Worm (Caenorhabditis elegans) whole organism, early embryonic: ENCODE results near the gene C18C4.7.

Source experiments
- ama-1 ChIP-seq: fragments of 150-350 bp; optimal IDR thresholded peaks from 2 replicates; lab custom pipeline; 2014
- ceh-13 ChIP-seq: fragments of 200-800 bp; sonication (Bioruptor generic); optimal IDR thresholded peaks from 2 replicates; lab custom pipeline; 2018; ENCODE audit warnings: mild to moderate bottlenecking, missing genetic modification characterization, missing compliant biosample characterization
- pes-1 ChIP-seq: fragments of 200-800 bp; sonication (Bioruptor generic); IDR thresholded peaks from 2 replicates; pipeline ENCODE4 v1.3.6; 2022; ENCODE audit warnings: missing genetic modification reagents, missing genetic modification characterization, missing compliant biosample characterization
- scrt-1 ChIP-seq: fragments of 200-800 bp; sonication (Bioruptor generic); IDR thresholded peaks from 2 replicates; pipeline ENCODE4 v1.3.6; 2022; ENCODE audit warnings: missing genetic modification characterization, missing compliant biosample characterization
- sea-1 ChIP-seq: fragments of 200-800 bp; sonication (Bioruptor generic); conservative IDR thresholded peaks from 2 replicates; pipeline ENCODE4 v1.3.6; 2022; ENCODE audit warnings: missing genetic modification characterization, missing compliant biosample characterization

ce11 chrV:5523260-5523659, 43.8 kb downstream of the C18C4.7 start:
- no peak for TF ChIP-seq sea-1 (GFP tag; lab: Robert Waterston, UW)
- TF ChIP-seq pes-1 (GFP tag; lab: Robert Waterston, UW): no peak
- no peak for TF ChIP-seq ceh-13 (GFP tag; lab: Kevin White, UChicago)
- no peak for TF ChIP-seq ama-1 (lab: Kevin White, UChicago)
- no peak for TF ChIP-seq scrt-1 (GFP tag; lab: Robert Waterston, UW)
